Fruit fly (Drosophila melanogaster): ENCODE results near the gene Hmx.

- no peak for TF ChIP-seq zfh2 (GFP tag; optimal IDR thresholded peaks at IDR 0.05)
- no peak for TF ChIP-seq CG10209 (GFP tag; optimal IDR thresholded peaks at IDR 0.05)
- no peak for TF ChIP-seq sima (GFP tag; optimal IDR thresholded peaks at IDR 0.05)
Measured at dm6 chr3R:17617976-17618308, 59.2 kb downstream of the Hmx start.
